Fruit fly (Drosophila melanogaster) whole organism, embryonic: ENCODE data around the gene VhaAC39-1.

Experiments
- Adf1 ChIP-seq: fragments of 200-800 bp; sonication (Bioruptor generic); IDR thresholded peaks from 2 replicates; pipeline ENCODE4 v1.3.6; 2022; ENCODE audit warnings: missing biosample characterization, missing genetic modification characterization
- Atf-2 ChIP-seq: fragments of 200-800 bp; sonication (Bioruptor generic); optimal IDR thresholded peaks from 2 replicates; lab custom pipeline; 2016; ENCODE audit warnings: missing biosample characterization, missing genetic modification characterization
- Atf6 ChIP-seq: fragments of 200-800 bp; sonication (Bioruptor generic); IDR thresholded peaks from 2 replicates; pipeline ENCODE4 v1.3.6; 2022; ENCODE audit warnings: missing biosample characterization, missing genetic modification characterization
- Awh ChIP-seq: fragments of 200-800 bp; sonication (Bioruptor generic); IDR thresholded peaks from 2 replicates; pipeline ENCODE4, ENCODE4 v1.3.6; 2022; ENCODE audit warnings: missing biosample characterization, missing genetic modification characterization
- CG10274 ChIP-seq: fragments of 200-800 bp; sonication (Bioruptor generic); optimal IDR thresholded peaks from 3 replicates; lab custom pipeline; 2017; ENCODE audit warnings: missing biosample characterization, mild to moderate bottlenecking, missing genetic modification characterization
- CG10366 ChIP-seq: fragments of 200-800 bp; sonication (Bioruptor generic); IDR thresholded peaks from 2 replicates; pipeline ENCODE4 v1.3.6; 2022; ENCODE audit warnings: missing biosample characterization, missing genetic modification characterization
- CG10543 ChIP-seq: fragments of 200-800 bp; sonication (Bioruptor generic); optimal IDR thresholded peaks from 3 replicates; lab custom pipeline; 2017; ENCODE audit warnings: missing biosample characterization, mild to moderate bottlenecking, missing genetic modification characterization, moderate library complexity
- CG12236 ChIP-seq: fragments of 200-800 bp; sonication (Bioruptor generic); optimal IDR thresholded peaks from 2 replicates; lab custom pipeline; 2016; ENCODE audit warnings: missing biosample characterization, missing genetic modification characterization
- CG15011 ChIP-seq: fragments of 200-800 bp; sonication (Bioruptor generic); optimal IDR thresholded peaks from 3 replicates; lab custom pipeline; 2018; ENCODE audit warnings: missing biosample characterization, mild to moderate bottlenecking, missing genetic modification characterization
- CG15269 ChIP-seq: fragments of 200-800 bp; sonication (Bioruptor generic); optimal IDR thresholded peaks from 2 replicates; lab custom pipeline; 2018; ENCODE audit warnings: missing biosample characterization, mild to moderate bottlenecking, missing genetic modification characterization, moderate library complexity
- CG16815 ChIP-seq: fragments of 200-800 bp; sonication (Bioruptor generic); optimal IDR thresholded peaks from 3 replicates; lab custom pipeline; 2017; ENCODE audit warnings: missing biosample characterization, mild to moderate bottlenecking, missing genetic modification characterization
- CG2129 ChIP-seq: fragments of 200-800 bp; sonication (Bioruptor generic); IDR thresholded peaks from 2 replicates; pipeline ENCODE4 v1.3.6; 2022; ENCODE audit warnings: missing biosample characterization, missing genetic modification characterization; ENCODE audit not compliant: partially characterized antibody
- CG2712 ChIP-seq: fragments of 200-800 bp; optimal IDR thresholded peaks from 3 replicates; lab custom pipeline; 2019; ENCODE audit warnings: missing biosample characterization, mild to moderate bottlenecking, missing genetic modification characterization, moderate library complexity
- CG34376 ChIP-seq: fragments of 200-800 bp; sonication (Bioruptor generic); optimal IDR thresholded peaks from 2 replicates; lab custom pipeline; 2018; ENCODE audit warnings: missing biosample characterization, mild to moderate bottlenecking, missing genetic modification characterization
- CG5180 ChIP-seq: fragments of 200-800 bp; sonication (Bioruptor generic); optimal IDR thresholded peaks from 3 replicates; lab custom pipeline; 2017; ENCODE audit warnings: missing biosample characterization, missing genetic modification characterization, mild to moderate bottlenecking, moderate library complexity, missing genetic modification reagents
- CG6683 ChIP-seq: fragments of 200-800 bp; sonication (Bioruptor generic); optimal IDR thresholded peaks from 2 replicates; lab custom pipeline; 2017; ENCODE audit warnings: missing biosample characterization, mild to moderate bottlenecking, missing genetic modification characterization, missing genetic modification reagents
- CTCF ChIP-seq: fragments of 200-800 bp; sonication (Bioruptor generic); optimal IDR thresholded peaks from 2 replicates; lab custom pipeline; 2017; ENCODE audit warnings: missing biosample characterization, mild to moderate bottlenecking, missing genetic modification characterization, moderate library complexity
- Chrac-16 ChIP-seq: fragments of 200-800 bp; sonication (Bioruptor generic); optimal IDR thresholded peaks from 3 replicates; lab custom pipeline; 2016; ENCODE audit warnings: missing biosample characterization, missing genetic modification characterization
- HHEX ChIP-seq: fragments of 200-800 bp; sonication (Bioruptor generic); optimal IDR thresholded peaks from 3 replicates; lab custom pipeline; 2017; ENCODE audit warnings: missing biosample characterization, mild to moderate bottlenecking, missing genetic modification characterization, missing genetic modification reagents
- Hey ChIP-seq: fragments of 200-800 bp; sonication (Bioruptor generic); optimal IDR thresholded peaks from 3 replicates; lab custom pipeline; 2018; ENCODE audit warnings: missing biosample characterization, mild to moderate bottlenecking, missing genetic modification characterization
- Hr78 ChIP-seq, 2 experiments: fragments of 200-800 bp in 1 of 2; fragments of >200 bp in 1 of 2; sonication (Bioruptor generic) in 1 of 2; optimal IDR thresholded peaks; 2 replicates each; lab custom pipeline; 2017 to 2019; ENCODE audit warnings: missing biosample characterization in 2 of 2, missing genetic modification characterization in 2 of 2, mild to moderate bottlenecking in 1 of 2, moderate library complexity in 1 of 2
- Jarid2 ChIP-seq: fragments of 200-800 bp; sonication (Bioruptor generic); optimal IDR thresholded peaks from 3 replicates; lab custom pipeline; 2017; ENCODE audit warnings: mild to moderate bottlenecking, missing biosample characterization, missing genetic modification reagents, missing genetic modification characterization
- MBD-R2 ChIP-seq: fragments of 200-800 bp; sonication (Bioruptor generic); IDR thresholded peaks from 2 replicates; pipeline ENCODE4 v1.3.6; 2022; ENCODE audit warnings: missing biosample characterization, missing genetic modification characterization
- Pdp1 ChIP-seq, 2 experiments: fragments of 200-800 bp; sonication (Bioruptor generic); optimal IDR thresholded peaks; 3 replicates each; lab custom pipeline; 2016; ENCODE audit warnings: missing biosample characterization in 2 of 2, missing genetic modification characterization in 2 of 2, mild to moderate bottlenecking in 1 of 2, moderate library complexity in 1 of 2
- Sry-β ChIP-seq: fragments of 200-800 bp; sonication (Bioruptor generic); optimal IDR thresholded peaks from 2 replicates; lab custom pipeline; 2018; ENCODE audit warnings: missing biosample characterization, mild to moderate bottlenecking, missing genetic modification characterization, moderate library complexity
- Vsx1 ChIP-seq: fragments of 200-800 bp; sonication (Bioruptor generic); optimal IDR thresholded peaks from 2 replicates; lab custom pipeline; 2017; ENCODE audit warnings: missing biosample characterization, mild to moderate bottlenecking, missing genetic modification characterization, missing genetic modification reagents
- bowl ChIP-seq: fragments of 200-800 bp; sonication (Bioruptor generic); IDR thresholded peaks from 2 replicates; pipeline ENCODE4 v1.3.6; 2022; ENCODE audit warnings: missing biosample characterization, missing genetic modification characterization
- bsh ChIP-seq, 2 experiments: fragments of 200-800 bp; sonication (Bioruptor generic); optimal IDR thresholded peaks; 2 replicates each; lab custom pipeline; 2017 to 2018; ENCODE audit warnings: mild to moderate bottlenecking in 2 of 2, missing biosample characterization in 2 of 2, missing genetic modification characterization in 2 of 2, moderate library complexity in 1 of 2
- dmrt99B ChIP-seq: fragments of 200-800 bp; sonication (Bioruptor generic); optimal IDR thresholded peaks from 2 replicates; lab custom pipeline; 2018; ENCODE audit warnings: missing biosample characterization, mild to moderate bottlenecking, missing genetic modification characterization, moderate library complexity
- exex ChIP-seq: fragments of 200-800 bp; sonication (Bioruptor generic); optimal IDR thresholded peaks from 4 replicates; lab custom pipeline; 2018; ENCODE audit warnings: missing biosample characterization, mild to moderate bottlenecking, missing genetic modification characterization, moderate library complexity
- gcm ChIP-seq: fragments of 200-800 bp; sonication (Bioruptor generic); optimal IDR thresholded peaks from 2 replicates; lab custom pipeline; 2019; ENCODE audit warnings: missing biosample characterization, mild to moderate bottlenecking, missing genetic modification characterization, moderate library complexity
- grn ChIP-seq: fragments of 200-800 bp; sonication (Bioruptor generic); optimal IDR thresholded peaks from 3 replicates; lab custom pipeline; 2017; ENCODE audit warnings: missing biosample characterization, missing genetic modification characterization
- ham ChIP-seq: fragments of 200-800 bp; sonication (Bioruptor generic); IDR thresholded peaks from 2 replicates; pipeline ENCODE4 v1.3.6; 2022; ENCODE audit warnings: missing biosample characterization, missing genetic modification characterization
- kah ChIP-seq: fragments of 200-800 bp; sonication (Bioruptor generic); optimal IDR thresholded peaks from 2 replicates; lab custom pipeline; 2018; ENCODE audit warnings: missing biosample characterization, mild to moderate bottlenecking, missing genetic modification characterization
- lab ChIP-seq: fragments of 200-800 bp; sonication (Bioruptor generic); optimal IDR thresholded peaks from 3 replicates; lab custom pipeline; 2017; ENCODE audit warnings: missing biosample characterization, missing genetic modification characterization, mild to moderate bottlenecking, moderate library complexity, missing genetic modification reagents
- lov ChIP-seq, 2 experiments: fragments of 200-800 bp in 1 of 2; fragments of >200 bp in 1 of 2; sonication (Bioruptor generic) in 1 of 2; IDR thresholded peaks in 1 of 2; optimal IDR thresholded peaks in 1 of 2; 2 replicates in 1 of 2; 3 replicates in 1 of 2; pipeline versions ENCODE4 v1.3.6 to Lab custom; 2017 to 2022; ENCODE audit warnings: missing biosample characterization in 1 of 2, missing genetic modification characterization in 1 of 2
- mirr ChIP-seq: fragments of 200-800 bp; sonication (Bioruptor generic); optimal IDR thresholded peaks from 3 replicates; lab custom pipeline; 2018; ENCODE audit warnings: missing biosample characterization, mild to moderate bottlenecking, missing genetic modification characterization
- phol ChIP-seq: fragments of 200-800 bp; sonication (Bioruptor generic); optimal IDR thresholded peaks from 3 replicates; lab custom pipeline; 2018; ENCODE audit warnings: missing biosample characterization, mild to moderate bottlenecking, missing genetic modification characterization, moderate library complexity
- pnt ChIP-seq: fragments of 200-800 bp; sonication (Bioruptor generic); optimal IDR thresholded peaks from 3 replicates; lab custom pipeline; 2016; ENCODE audit warnings: missing biosample characterization, missing genetic modification characterization
- pzg ChIP-seq: fragments of 200-800 bp; sonication (Bioruptor generic); optimal IDR thresholded peaks from 3 replicates; lab custom pipeline; 2018; ENCODE audit warnings: missing biosample characterization, mild to moderate bottlenecking, missing genetic modification characterization, moderate library complexity
- ranshi ChIP-seq: fragments of 200-800 bp; sonication (Bioruptor generic); IDR thresholded peaks from 2 replicates; pipeline ENCODE4 v1.3.6; 2022; ENCODE audit warnings: missing biosample characterization, missing genetic modification characterization
- repo ChIP-seq: fragments of 200-800 bp; sonication (Bioruptor generic); optimal IDR thresholded peaks from 2 replicates; lab custom pipeline; 2016; ENCODE audit warnings: missing biosample characterization, missing genetic modification characterization
- sd ChIP-seq: fragments of 200-800 bp; sonication (Bioruptor generic); optimal IDR thresholded peaks from 3 replicates; lab custom pipeline; 2018; ENCODE audit warnings: missing biosample characterization, mild to moderate bottlenecking, missing genetic modification characterization, moderate library complexity
- sens ChIP-seq: fragments of 200-800 bp; sonication (Bioruptor generic); peaks from one replicate; lab custom pipeline; 2016; ENCODE audit warnings: missing biosample characterization, missing genetic modification characterization
- stwl ChIP-seq: fragments of 200-800 bp; sonication (Bioruptor generic); optimal IDR thresholded peaks from 3 replicates; lab custom pipeline; 2018; ENCODE audit warnings: missing biosample characterization, mild to moderate bottlenecking, missing genetic modification characterization, moderate library complexity
- sug ChIP-seq: fragments of 200-800 bp; optimal IDR thresholded peaks from 2 replicates; lab custom pipeline; 2019; ENCODE audit warnings: missing biosample characterization, mild to moderate bottlenecking, missing genetic modification characterization, moderate library complexity
- tx ChIP-seq: fragments of 200-800 bp; sonication (Bioruptor generic); optimal IDR thresholded peaks from 2 replicates; lab custom pipeline; 2016; ENCODE audit warnings: missing biosample characterization, missing genetic modification characterization

VhaAC39-1 gene

DNA sequence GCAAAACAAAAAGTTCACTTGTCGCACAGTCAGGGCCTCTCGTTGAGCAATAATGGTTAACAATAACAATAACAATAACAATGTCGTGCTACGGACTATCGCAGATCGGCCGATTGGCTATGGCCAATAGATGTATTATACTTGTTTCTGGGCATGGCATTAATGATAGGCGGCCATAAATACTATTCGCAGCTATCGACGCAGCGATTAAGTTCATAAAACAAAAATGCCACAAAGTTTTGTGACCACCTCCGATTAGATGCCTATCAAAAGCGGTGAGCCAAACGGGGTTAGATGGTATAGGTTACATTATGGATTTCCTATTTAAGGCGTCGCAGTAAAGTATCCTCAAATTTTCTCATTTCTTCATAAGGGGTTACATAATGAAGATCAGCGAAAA lies 10.0 kb upstream of the VhaAC39-1 start:
- TF ChIP-seq sug (peak; percentile 30), tx (no peak), Awh (GFP tag; lab: Robert Waterston, UW) (no peak), Atf-2 (GFP tag; lab: Kevin White, UChicago) (no peak), CG15011 (GFP tag; lab: Kevin White, UChicago) (no peak), dmrt99B (tag; lab: Kevin White, UChicago) (no peak), lab (GFP tag; lab: Kevin White, UChicago) (peak; percentile 2), Jarid2 (GFP tag; lab: Kevin White, UChicago) (no peak), CG12236 (GFP tag; lab: Kevin White, UChicago) (no peak), grn (GFP tag; lab: Kevin White, UChicago) (peak; percentile 85), mirr (peak; percentile 37), CG2129 (GFP tag; lab: Robert Waterston, UW) (no peak), kah (GFP tag; lab: Kevin White, UChicago) (no peak), CG10274 (no peak), stwl (tag; lab: Kevin White, UChicago) (no peak), CG34376 (peak; percentile 41), ranshi (GFP tag; lab: Robert Waterston, UW) (no peak), phol (tag; lab: Kevin White, UChicago) (no peak), pzg (GFP tag; lab: Kevin White, UChicago) (no peak), Pdp1 (GFP tag; optimal IDR thresholded peaks at IDR 0.05; lab: Kevin White, UChicago) (peak in 1 of 2 experiments; percentile 43), CG6683 (GFP tag; lab: Kevin White, UChicago) (no peak), sd (tag; lab: Kevin White, UChicago) (peak; percentile 75), Hr78 (GFP tag; optimal IDR thresholded peaks at IDR 0.05; lab: Kevin White, UChicago) (peak in 1 of 2 experiments; percentile 33), Sry-β (GFP tag; lab: Kevin White, UChicago) (no peak), pnt (GFP tag; lab: Kevin White, UChicago) (no peak), CG10366 (GFP tag; lab: Robert Waterston, UW) (no peak), exex (peak; percentile 79), lov (optimal IDR thresholded peaks at IDR 0.05; lab: Kevin White, UChicago) (no peak), lov (GFP tag; IDR thresholded peaks at IDR 0.05; lab: Robert Waterston, UW) (no peak), gcm (no peak)

DNA sequence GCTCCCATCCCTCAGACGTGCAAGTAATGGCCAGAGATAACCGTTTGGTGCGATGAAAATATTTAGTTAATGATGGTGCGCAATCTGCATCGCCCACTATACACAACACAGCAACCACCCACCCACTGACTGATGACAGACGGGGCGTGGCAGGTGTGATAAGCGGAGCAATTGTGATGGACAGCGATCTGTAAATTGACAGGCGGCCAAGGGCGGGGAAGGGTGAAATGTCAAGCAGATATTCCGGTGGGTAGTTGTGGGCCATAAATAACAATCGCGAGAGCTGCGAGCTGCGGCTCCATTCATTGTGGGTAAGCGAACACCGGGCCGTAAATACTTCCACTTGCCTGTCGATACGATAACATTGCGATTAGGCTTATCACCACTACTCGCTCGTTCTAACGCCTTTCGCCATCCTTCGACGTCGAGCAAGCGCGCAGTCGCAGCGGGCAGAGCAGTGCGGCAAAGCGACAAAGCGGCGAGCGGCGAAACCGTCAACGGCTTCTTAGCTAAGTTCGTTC lies 8.6 kb upstream of the VhaAC39-1 start, which contains the start of gene yin:
yin (minus strand) TSS at position 51 of the 521 bp plus-strand sequence.
- TF ChIP-seq mirr: peak; percentile 19
- TF ChIP-seq MBD-R2 (GFP tag; lab: Robert Waterston, UW): 0 out of 2 replicates have a peak, but pooled peaks have one; percentile 16
- peak; percentile 69; the same call in 1 of the 2 replicates for TF ChIP-seq Adf1
- no peak for TF ChIP-seq Vsx1 (GFP tag; lab: Kevin White, UChicago)
- TF ChIP-seq bsh (GFP tag; optimal IDR thresholded peaks at IDR 0.05; lab: Kevin White, UChicago): no peak
- peak; percentile 14 for TF ChIP-seq CG10543 (GFP tag; lab: Kevin White, UChicago)
- TF ChIP-seq sug: peak; percentile 50
- TF ChIP-seq exex: peak; percentile 70
- no peak for TF ChIP-seq repo (GFP tag; lab: Kevin White, UChicago)
- TF ChIP-seq CG16815 (GFP tag; lab: Kevin White, UChicago): no peak
- TF ChIP-seq sd (tag; lab: Kevin White, UChicago): peak; percentile 82
- peak; percentile 47 for TF ChIP-seq sens (GFP tag; lab: Kevin White, UChicago)
- TF ChIP-seq CG15269: no peak
- peak; percentile 75 for TF ChIP-seq CG34376
- no peak for TF ChIP-seq HHEX (GFP tag; lab: Kevin White, UChicago)
- TF ChIP-seq ham: no peak
- TF ChIP-seq Hey (tag; lab: Kevin White, UChicago): peak; percentile 15
- no peak for TF ChIP-seq Chrac-16
- TF ChIP-seq CTCF (GFP tag; lab: Kevin White, UChicago): peak; percentile 38
- TF ChIP-seq CG5180 (GFP tag; lab: Kevin White, UChicago): peak; percentile 29
- peak; percentile 53 for TF ChIP-seq grn (GFP tag; lab: Kevin White, UChicago)
- 0 out of 2 replicates have a peak, but pooled peaks have one; percentile 21 for TF ChIP-seq Atf6 (GFP tag; lab: Robert Waterston, UW)
- peak in 1 of 2 experiments; percentile 65 for TF ChIP-seq Hr78 (GFP tag; optimal IDR thresholded peaks at IDR 0.05; lab: Kevin White, UChicago)
- no peak for TF ChIP-seq CG2712 (tag; lab: Kevin White, UChicago)
- peak; percentile 17; the same call in 1 of the 2 replicates for TF ChIP-seq bowl (GFP tag; lab: Robert Waterston, UW)
